Worm (Caenorhabditis elegans): ENCODE results near the gene Y46G5A.34.
"Not testable (repeated sequence)": the region's sequence is repeated elsewhere in the genome, so short reads cannot be mapped to it uniquely, and the experiment has no call there.

Y46G5A.34 gene

DNA sequence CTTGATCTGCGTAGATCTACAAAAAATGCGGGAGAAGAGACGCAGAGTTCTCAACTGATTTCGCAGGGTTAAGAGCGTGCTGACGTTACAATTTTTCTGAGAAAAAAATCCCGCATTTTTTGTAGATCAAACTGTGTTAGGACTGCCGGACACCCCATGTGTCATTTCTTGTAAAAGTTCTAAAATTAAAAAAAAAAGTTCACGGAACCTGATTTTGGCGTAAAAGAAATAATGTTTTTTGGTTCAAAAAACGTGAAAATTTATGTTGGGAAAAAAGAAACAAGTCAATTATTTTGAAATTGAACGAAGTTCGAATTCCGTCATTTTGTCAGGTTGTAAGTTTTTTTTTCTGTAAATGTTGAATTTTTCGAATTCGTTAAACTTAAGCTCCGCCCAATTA lies at the start of gene Y46G5A.34:
Y46G5A.34 (plus strand) TSS at position 301 of the 400 bp plus-strand sequence.
- TF ChIP-seq ztf-23 (GFP tag; IDR thresholded peaks at IDR 0.05) (no peak), T22C8.4 (GFP tag; IDR thresholded peaks at IDR 0.05) (no peak), flt-1 (GFP tag; IDR thresholded peaks at IDR 0.05) (no peak), ref-1 (GFP tag; conservative IDR thresholded peaks at IDR 0.05) (no peak), klf-2 (GFP tag; conservative IDR thresholded peaks at IDR 0.05) (no peak), cog-1 (tag; optimal IDR thresholded peaks at IDR 0.05) (no peak), ztf-29 (GFP tag; IDR thresholded peaks at IDR 0.05) (no peak), tab-1 (GFP tag; IDR thresholded peaks at IDR 0.05) (no peak), med-1 (GFP tag; optimal IDR thresholded peaks at IDR 0.05; ENCODE audit: insufficient read depth) (no peak)

DNA sequence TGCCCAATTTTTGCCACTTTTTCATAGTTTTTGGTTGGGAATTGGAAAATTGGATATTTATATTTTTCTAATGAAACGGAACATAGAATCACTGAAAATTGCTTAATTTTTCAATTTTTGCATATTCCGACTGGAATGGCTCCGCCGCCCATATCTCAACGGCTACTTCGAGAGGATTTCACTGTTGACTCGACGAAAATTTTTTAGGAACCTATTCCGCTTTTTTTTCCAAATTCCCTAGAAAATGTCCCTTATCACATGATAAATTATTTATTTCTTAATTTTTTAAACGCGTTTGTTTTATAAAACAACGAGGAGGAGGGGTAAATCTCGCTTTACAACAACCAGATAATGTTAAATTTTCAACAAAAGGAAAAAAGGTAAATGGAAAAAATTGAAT lies 49.8 kb upstream of the Y46G5A.34 start:
- TF ChIP-seq tab-1 (GFP tag; IDR thresholded peaks at IDR 0.05) (no peak), cog-1 (tag; optimal IDR thresholded peaks at IDR 0.05) (no peak), ref-1 (GFP tag; conservative IDR thresholded peaks at IDR 0.05) (no peak), ztf-23 (GFP tag; IDR thresholded peaks at IDR 0.05) (no peak), med-1 (GFP tag; optimal IDR thresholded peaks at IDR 0.05; ENCODE audit: insufficient read depth) (no peak), T22C8.4 (GFP tag; IDR thresholded peaks at IDR 0.05) (no peak), klf-2 (GFP tag; conservative IDR thresholded peaks at IDR 0.05) (no peak), ztf-29 (GFP tag; IDR thresholded peaks at IDR 0.05) (no peak), flt-1 (GFP tag; IDR thresholded peaks at IDR 0.05) (no peak)

DNA sequence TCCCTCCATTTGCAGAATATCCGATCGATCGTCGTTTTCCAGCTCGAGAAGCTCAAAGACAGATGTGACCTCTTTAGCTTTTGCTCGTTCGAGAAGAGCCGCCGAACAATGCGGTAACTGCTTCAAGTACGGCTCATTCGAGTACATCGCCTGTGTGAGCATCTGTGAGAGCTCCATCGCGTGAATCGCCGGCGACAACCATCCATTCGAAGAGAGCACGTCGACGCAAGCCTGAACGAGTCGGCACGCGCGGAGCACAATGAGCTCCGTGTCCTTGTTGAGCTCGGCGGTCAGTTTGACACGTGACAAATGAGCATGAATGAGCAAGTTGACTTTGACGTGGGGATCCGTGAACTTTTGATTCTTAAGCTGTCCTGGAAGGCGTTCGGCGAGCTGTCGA lies 48.6 kb upstream of the Y46G5A.34 start:
- TF ChIP-seq T22C8.4 (GFP tag; IDR thresholded peaks at IDR 0.05) (no peak), cog-1 (tag; optimal IDR thresholded peaks at IDR 0.05) (no peak), klf-2 (GFP tag; conservative IDR thresholded peaks at IDR 0.05) (no peak), ztf-29 (GFP tag; IDR thresholded peaks at IDR 0.05) (no peak), tab-1 (GFP tag; IDR thresholded peaks at IDR 0.05) (no peak), med-1 (GFP tag; optimal IDR thresholded peaks at IDR 0.05; ENCODE audit: insufficient read depth) (no peak), flt-1 (GFP tag; IDR thresholded peaks at IDR 0.05) (no peak), ref-1 (GFP tag; conservative IDR thresholded peaks at IDR 0.05) (no peak), ztf-23 (GFP tag; IDR thresholded peaks at IDR 0.05) (no peak)

DNA sequence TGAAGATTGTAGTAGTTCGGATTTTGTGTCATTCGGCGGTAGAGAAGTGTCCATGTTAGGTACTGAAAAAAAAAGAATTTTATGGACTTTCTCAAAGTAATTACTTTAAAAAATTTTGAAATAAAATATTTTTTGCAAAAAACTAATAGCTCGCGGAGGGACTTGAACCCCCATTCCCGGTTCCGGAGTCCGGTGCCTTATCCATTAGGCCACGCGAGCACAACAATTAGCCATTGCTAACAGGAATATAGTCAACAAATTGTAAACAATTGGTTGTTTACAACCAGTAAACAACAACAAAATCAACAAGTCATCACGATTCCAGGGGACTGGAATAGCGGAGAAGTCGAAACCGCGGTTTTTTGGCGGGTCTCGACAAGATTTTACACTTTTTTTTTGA lies 47.9 kb upstream of the Y46G5A.34 start:
- TF ChIP-seq med-1 (GFP tag; optimal IDR thresholded peaks at IDR 0.05; ENCODE audit: insufficient read depth) (no peak), ztf-23 (GFP tag; IDR thresholded peaks at IDR 0.05) (no peak), tab-1 (GFP tag; IDR thresholded peaks at IDR 0.05) (no peak), cog-1 (tag; optimal IDR thresholded peaks at IDR 0.05) (no peak)

DNA sequence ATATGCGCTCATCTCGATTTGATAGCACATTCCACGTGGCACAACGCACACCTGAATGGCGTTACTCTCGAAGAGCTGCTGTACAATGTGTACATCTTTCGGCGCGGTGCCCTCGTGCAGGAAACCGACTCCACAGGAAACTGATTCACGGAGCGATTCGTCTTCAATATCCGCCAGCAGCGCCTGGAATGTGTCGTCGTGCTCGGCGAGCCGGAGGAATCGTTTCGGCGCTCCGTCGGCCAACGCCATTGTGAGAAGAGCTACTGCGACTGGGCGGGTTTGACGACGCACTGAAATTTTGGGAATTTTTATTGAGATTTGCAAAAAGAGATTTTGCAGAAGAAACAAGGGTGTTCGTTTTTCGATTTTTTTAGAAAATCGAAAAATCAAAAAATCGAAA lies 46.5 kb upstream of the Y46G5A.34 start:
- TF ChIP-seq cog-1 (tag; optimal IDR thresholded peaks at IDR 0.05) (no peak), T22C8.4 (GFP tag; IDR thresholded peaks at IDR 0.05) (no peak), klf-2 (GFP tag; conservative IDR thresholded peaks at IDR 0.05) (no peak), med-1 (GFP tag; optimal IDR thresholded peaks at IDR 0.05; ENCODE audit: insufficient read depth) (no peak), ztf-23 (GFP tag; IDR thresholded peaks at IDR 0.05) (no peak), ztf-29 (GFP tag; IDR thresholded peaks at IDR 0.05) (no peak), flt-1 (GFP tag; IDR thresholded peaks at IDR 0.05) (no peak), ref-1 (GFP tag; conservative IDR thresholded peaks at IDR 0.05) (no peak), tab-1 (GFP tag; IDR thresholded peaks at IDR 0.05) (no peak)

ce11 chrII:12736579-12736978 lies 39.9 kb upstream of the Y46G5A.34 start, which contains the start of gene snrp-200:
snrp-200 (minus strand) TSS chrII:12736910.
- TF ChIP-seq flt-1 (GFP tag; IDR thresholded peaks at IDR 0.05) (no peak), T22C8.4 (GFP tag; IDR thresholded peaks at IDR 0.05) (no peak), klf-2 (GFP tag; conservative IDR thresholded peaks at IDR 0.05) (no peak), ztf-23 (GFP tag; IDR thresholded peaks at IDR 0.05) (no peak), med-1 (GFP tag; optimal IDR thresholded peaks at IDR 0.05; ENCODE audit: insufficient read depth) (no peak), ztf-29 (GFP tag; IDR thresholded peaks at IDR 0.05) (no peak), tab-1 (GFP tag; IDR thresholded peaks at IDR 0.05) (no peak), ref-1 (GFP tag; conservative IDR thresholded peaks at IDR 0.05) (no peak), cog-1 (tag; optimal IDR thresholded peaks at IDR 0.05) (no peak)

- peak; percentile 19 for TF ChIP-seq cog-1 (tag; optimal IDR thresholded peaks at IDR 0.05)
- TF ChIP-seq flt-1 (GFP tag; IDR thresholded peaks at IDR 0.05) = no peak
Observed at ce11 chrII:12738284-12739201, 37.9 kb upstream of the Y46G5A.34 start, which contains the start of gene pisy-1. pisy-1 (minus strand) TSS chrII:12738334.

DNA sequence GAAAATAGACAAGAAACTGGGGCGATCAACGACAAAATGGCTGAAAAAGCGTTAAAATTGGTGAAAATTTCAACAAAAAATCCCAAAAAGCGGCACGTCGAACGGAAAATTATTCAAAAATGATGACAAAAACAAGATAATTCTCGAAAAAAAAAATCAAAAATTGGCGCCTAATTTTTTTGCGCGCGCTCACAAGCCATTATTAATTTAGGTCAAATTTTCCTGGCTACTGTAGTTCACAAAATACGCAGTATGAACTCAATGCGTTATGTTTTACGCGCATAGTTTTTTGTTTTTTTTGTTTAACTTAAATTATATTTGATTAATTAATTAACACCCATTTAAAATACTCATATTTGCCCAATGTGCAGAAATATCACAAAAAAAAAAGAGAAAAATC lies 37.2 kb upstream of the Y46G5A.34 start:
- no peak for TF ChIP-seq cog-1 (tag; optimal IDR thresholded peaks at IDR 0.05)
- TF ChIP-seq flt-1 (GFP tag; IDR thresholded peaks at IDR 0.05) = no peak
- TF ChIP-seq ztf-23 (GFP tag; IDR thresholded peaks at IDR 0.05) = no peak
- TF ChIP-seq T22C8.4 (GFP tag; IDR thresholded peaks at IDR 0.05) = no peak
- TF ChIP-seq med-1 (GFP tag; optimal IDR thresholded peaks at IDR 0.05; ENCODE audit: insufficient read depth) = no peak
- TF ChIP-seq ztf-29 (GFP tag; IDR thresholded peaks at IDR 0.05) = no peak
- no peak for TF ChIP-seq tab-1 (GFP tag; IDR thresholded peaks at IDR 0.05)
- TF ChIP-seq ref-1 (GFP tag; conservative IDR thresholded peaks at IDR 0.05) = no peak
- TF ChIP-seq klf-2 (GFP tag; conservative IDR thresholded peaks at IDR 0.05) = no peak

DNA sequence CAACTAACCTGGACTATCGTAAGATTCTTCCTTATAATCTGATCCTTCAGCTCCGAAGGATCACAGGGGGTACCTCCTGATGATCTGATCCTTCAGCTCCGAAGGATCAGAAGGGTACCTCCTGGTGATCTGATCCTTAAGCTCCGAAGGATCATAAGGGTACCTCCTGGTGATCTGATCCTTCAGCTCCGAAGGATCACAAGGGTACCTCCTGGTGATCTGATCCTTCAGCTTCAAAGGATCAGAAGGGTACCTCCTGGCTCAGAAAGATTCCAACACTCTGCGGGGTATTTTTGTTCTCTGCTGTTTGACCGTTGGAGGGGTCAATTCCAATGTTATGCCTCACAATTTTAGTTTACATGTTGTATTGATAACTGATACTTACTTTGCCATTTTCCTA lies 26.8 kb upstream of the Y46G5A.34 start:
- 0 out of 2 replicates have a peak, but pooled peaks have one; percentile 63 for TF ChIP-seq tab-1 (GFP tag; IDR thresholded peaks at IDR 0.05)

DNA sequence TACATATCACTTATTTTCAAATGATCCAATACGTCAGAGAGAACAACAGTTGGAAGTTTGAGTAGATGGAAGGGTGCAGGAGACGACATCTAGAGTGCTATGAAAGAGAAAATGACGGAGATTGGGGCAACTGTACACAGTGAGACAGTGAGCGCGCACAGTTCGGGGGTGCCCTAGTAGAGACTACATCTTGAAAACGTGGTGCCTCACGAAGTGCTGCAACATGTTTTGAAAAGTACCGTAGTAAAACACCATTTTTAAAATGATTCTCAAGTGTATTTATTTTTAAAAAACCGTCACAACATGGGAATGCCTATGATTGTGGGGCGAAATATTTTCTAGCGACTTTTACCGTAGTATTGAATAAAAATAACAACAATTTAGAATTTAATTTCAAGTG lies 22.8 kb upstream of the Y46G5A.34 start, which contains the start of gene Y46G5A.39:
Y46G5A.39 (minus strand) TSS at position 101 of the 400 bp plus-strand sequence.
- TF ChIP-seq tab-1 (GFP tag; IDR thresholded peaks at IDR 0.05); ztf-29 (GFP tag; IDR thresholded peaks at IDR 0.05); klf-2 (GFP tag; conservative IDR thresholded peaks at IDR 0.05): not testable (repeated sequence)
